Fruit fly (Drosophila melanogaster) whole organism, prepupa: ENCODE measurements around the gene Spn28B.

Source experiments
- Blimp-1 ChIP-seq: fragments of 200-800 bp; sonication (Bioruptor generic); optimal IDR thresholded peaks from 3 replicates; lab custom pipeline; 2017; ENCODE audit warnings: missing biosample characterization, missing genetic modification characterization, mild to moderate bottlenecking, moderate library complexity, missing genetic modification reagents
- CG10631 ChIP-seq: fragments of 200-800 bp; sonication (Bioruptor generic); optimal IDR thresholded peaks from 2 replicates; lab custom pipeline; 2016; ENCODE audit warnings: missing biosample characterization, missing genetic modification characterization
- CG10669 ChIP-seq: fragments of 200-800 bp; sonication (Bioruptor generic); optimal IDR thresholded peaks from 3 replicates; lab custom pipeline; 2018; ENCODE audit warnings: missing biosample characterization, mild to moderate bottlenecking, missing genetic modification characterization, moderate library complexity
- CG11902 ChIP-seq: fragments of 200-800 bp; sonication (Bioruptor generic); optimal IDR thresholded peaks from 3 replicates; lab custom pipeline; 2016; ENCODE audit warnings: missing biosample characterization, missing genetic modification characterization
- CG1621 ChIP-seq: fragments of 200-800 bp; sonication (Bioruptor generic); optimal IDR thresholded peaks from 3 replicates; lab custom pipeline; 2018; ENCODE audit warnings: missing biosample characterization, mild to moderate bottlenecking, missing genetic modification characterization
- CG16779 ChIP-seq: fragments of 200-800 bp; sonication (Bioruptor generic); optimal IDR thresholded peaks from 3 replicates; lab custom pipeline; 2017; ENCODE audit warnings: missing biosample characterization, mild to moderate bottlenecking, missing genetic modification characterization
- CG3032 ChIP-seq: fragments of 200-800 bp; optimal IDR thresholded peaks from 2 replicates; lab custom pipeline; 2019; ENCODE audit warnings: missing biosample characterization, mild to moderate bottlenecking, missing genetic modification characterization, moderate library complexity
- CG31627 ChIP-seq: fragments of 200-800 bp; sonication (Bioruptor generic); optimal IDR thresholded peaks from 3 replicates; lab custom pipeline; 2016; ENCODE audit warnings: missing biosample characterization, missing genetic modification characterization
- CG32006 ChIP-seq: fragments of 200-800 bp; sonication (Bioruptor generic); optimal IDR thresholded peaks from 3 replicates; lab custom pipeline; 2017; ENCODE audit warnings: missing biosample characterization, mild to moderate bottlenecking, missing genetic modification characterization
- CG34406 ChIP-seq: fragments of 200-800 bp; sonication (Bioruptor generic); optimal IDR thresholded peaks from 3 replicates; lab custom pipeline; 2016; ENCODE audit warnings: missing biosample characterization, missing genetic modification characterization
- CG4318 ChIP-seq: fragments of 200-800 bp; sonication (Bioruptor generic); optimal IDR thresholded peaks from 3 replicates; lab custom pipeline; 2017; ENCODE audit warnings: missing biosample characterization, mild to moderate bottlenecking, missing genetic modification characterization
- CG6163 ChIP-seq: fragments of 200-800 bp; sonication (Bioruptor generic); IDR thresholded peaks from 3 replicates; pipeline ENCODE4 v1.3.6; 2022; ENCODE audit warnings: missing biosample characterization, missing genetic modification characterization
- CG6276 ChIP-seq: fragments of 200-800 bp; sonication (Bioruptor generic); optimal IDR thresholded peaks from 2 replicates; lab custom pipeline; 2017; ENCODE audit warnings: missing biosample characterization, mild to moderate bottlenecking, missing genetic modification characterization
- CG6792 ChIP-seq: fragments of 200-800 bp; sonication (Bioruptor generic); optimal IDR thresholded peaks from 3 replicates; lab custom pipeline; 2016; ENCODE audit warnings: missing biosample characterization, missing genetic modification characterization
- CG6808 ChIP-seq: fragments of 200-800 bp; sonication (Bioruptor generic); optimal IDR thresholded peaks from 3 replicates; lab custom pipeline; 2017; ENCODE audit warnings: missing biosample characterization, missing genetic modification characterization, mild to moderate bottlenecking, moderate library complexity, missing genetic modification reagents
- CG6854 ChIP-seq: fragments of 200-800 bp; sonication (Bioruptor generic); optimal IDR thresholded peaks from 2 replicates; lab custom pipeline; 2017; ENCODE audit warnings: missing biosample characterization, mild to moderate bottlenecking, missing genetic modification characterization
- CG7368 ChIP-seq: fragments of 200-800 bp; sonication (Bioruptor generic); optimal IDR thresholded peaks from 3 replicates; lab custom pipeline; 2016; ENCODE audit warnings: missing biosample characterization, missing genetic modification characterization
- CG8119 ChIP-seq: fragments of 200-800 bp; sonication (Bioruptor generic); IDR thresholded peaks from 3 replicates; pipeline ENCODE4 v1.3.6; 2022; ENCODE audit warnings: missing biosample characterization, missing genetic modification characterization
- CG8319 ChIP-seq: fragments of 200-800 bp; sonication (Bioruptor generic); optimal IDR thresholded peaks from 3 replicates; lab custom pipeline; 2016; ENCODE audit warnings: missing biosample characterization, missing genetic modification characterization
- CG9139 ChIP-seq: fragments of 200-800 bp; sonication (Bioruptor generic); optimal IDR thresholded peaks from 3 replicates; lab custom pipeline; 2017; ENCODE audit warnings: missing biosample characterization, mild to moderate bottlenecking, missing genetic modification characterization
- Eip75B ChIP-seq: fragments of 200-800 bp; sonication (Bioruptor generic); optimal IDR thresholded peaks from 3 replicates; lab custom pipeline; 2016; ENCODE audit warnings: missing biosample characterization, missing genetic modification characterization
- Eip78C ChIP-seq: fragments of 200-800 bp; sonication (Bioruptor generic); peaks from one replicate; lab custom pipeline; 2016; ENCODE audit warnings: missing biosample characterization, missing genetic modification characterization
- Eip93F ChIP-seq: fragments of 200-800 bp; sonication (Bioruptor generic); optimal IDR thresholded peaks from 2 replicates; lab custom pipeline; 2016; ENCODE audit warnings: missing biosample characterization, mild to moderate bottlenecking, missing genetic modification characterization
- Ets96B ChIP-seq: fragments of 200-800 bp; optimal IDR thresholded peaks from 2 replicates; lab custom pipeline; 2019; ENCODE audit warnings: missing biosample characterization, mild to moderate bottlenecking, missing genetic modification characterization, moderate library complexity
- Gug ChIP-seq: fragments of 200-800 bp; sonication (Bioruptor generic); IDR thresholded peaks from 2 replicates; pipeline ENCODE4 v1.3.6; 2022; ENCODE audit warnings: missing biosample characterization, missing genetic modification characterization
- Hr38 ChIP-seq: sonication (Bioruptor generic); optimal IDR thresholded peaks from 2 replicates; lab custom pipeline; 2016; ENCODE audit warnings: missing biosample characterization, missing genetic modification characterization
- Hr39 ChIP-seq: fragments of 200-800 bp; sonication (Bioruptor generic); optimal IDR thresholded peaks from 2 replicates; lab custom pipeline; 2016; ENCODE audit warnings: missing biosample characterization, missing genetic modification characterization
- Hr4 ChIP-seq: fragments of 200-800 bp; sonication (Bioruptor generic); optimal IDR thresholded peaks from 3 replicates; lab custom pipeline; 2016; ENCODE audit warnings: missing biosample characterization, missing genetic modification characterization
- Met ChIP-seq: fragments of 200-800 bp; sonication (Bioruptor generic); optimal IDR thresholded peaks from 3 replicates; lab custom pipeline; 2016; ENCODE audit warnings: missing biosample characterization, missing genetic modification characterization
- OdsH ChIP-seq: fragments of 200-800 bp; sonication (Bioruptor generic); optimal IDR thresholded peaks from 3 replicates; lab custom pipeline; 2016; ENCODE audit warnings: missing biosample characterization, missing genetic modification characterization
- Smox ChIP-seq: fragments of 200-800 bp; sonication (Bioruptor generic); optimal IDR thresholded peaks from 3 replicates; lab custom pipeline; 2016; ENCODE audit warnings: missing biosample characterization, missing genetic modification characterization
- Sox102F ChIP-seq: fragments of 200-800 bp; sonication (Bioruptor generic); optimal IDR thresholded peaks from 2 replicates; lab custom pipeline; 2016; ENCODE audit warnings: missing biosample characterization, mild to moderate bottlenecking, missing genetic modification characterization
- Sox14 ChIP-seq: fragments of 200-800 bp; sonication (Bioruptor generic); optimal IDR thresholded peaks from 3 replicates; lab custom pipeline; 2016; ENCODE audit warnings: missing biosample characterization, missing genetic modification characterization
- Sox15 ChIP-seq: fragments of 200-800 bp; sonication (Bioruptor generic); optimal IDR thresholded peaks from 3 replicates; lab custom pipeline; 2016; ENCODE audit warnings: missing biosample characterization, missing genetic modification characterization
- achi ChIP-seq: fragments of 200-800 bp; sonication (Bioruptor generic); optimal IDR thresholded peaks from 3 replicates; lab custom pipeline; 2016; ENCODE audit warnings: missing biosample characterization, missing genetic modification characterization
- acj6 ChIP-seq: fragments of 200-800 bp; sonication (Bioruptor generic); optimal IDR thresholded peaks from 3 replicates; lab custom pipeline; 2016; ENCODE audit warnings: missing biosample characterization, missing genetic modification characterization
- cyc ChIP-seq: fragments of 200-800 bp; sonication (Bioruptor generic); optimal IDR thresholded peaks from 3 replicates; lab custom pipeline; 2016; ENCODE audit warnings: missing biosample characterization, missing genetic modification characterization
- esn ChIP-seq: fragments of 200-800 bp; sonication (Bioruptor generic); optimal IDR thresholded peaks from 2 replicates; lab custom pipeline; 2016; ENCODE audit warnings: missing biosample characterization, mild to moderate bottlenecking, missing genetic modification characterization, moderate library complexity
- fd59A ChIP-seq: fragments of 200-800 bp; sonication (Bioruptor generic); optimal IDR thresholded peaks from 2 replicates; lab custom pipeline; 2017; ENCODE audit warnings: missing biosample characterization, mild to moderate bottlenecking, missing genetic modification characterization, missing genetic modification reagents
- fd85E ChIP-seq: fragments of 200-800 bp; sonication (Bioruptor generic); optimal IDR thresholded peaks from 3 replicates; lab custom pipeline; 2016; ENCODE audit warnings: missing biosample characterization, missing genetic modification characterization
- lz ChIP-seq: fragments of 200-800 bp; sonication (Bioruptor generic); optimal IDR thresholded peaks from 3 replicates; lab custom pipeline; 2016; ENCODE audit warnings: missing biosample characterization, missing genetic modification characterization
- net ChIP-seq: fragments of 200-800 bp; sonication (Bioruptor generic); optimal IDR thresholded peaks from 3 replicates; lab custom pipeline; 2016; ENCODE audit warnings: missing biosample characterization, missing genetic modification characterization
- pdm3 ChIP-seq: fragments of 200-800 bp; sonication (Bioruptor generic); optimal IDR thresholded peaks from 3 replicates; lab custom pipeline; 2016; ENCODE audit warnings: missing biosample characterization, missing genetic modification characterization
- salr ChIP-seq, 2 experiments: fragments of 200-800 bp; sonication (Bioruptor generic); optimal IDR thresholded peaks; 3 replicates each; lab custom pipeline; 2016 to 2018; ENCODE audit warnings: missing biosample characterization in 2 of 2, missing genetic modification characterization in 2 of 2, mild to moderate bottlenecking in 1 of 2
- spab ChIP-seq: fragments of 200-800 bp; sonication (Bioruptor generic); optimal IDR thresholded peaks from 2 replicates; lab custom pipeline; 2017; ENCODE audit warnings: missing biosample characterization, mild to moderate bottlenecking, missing genetic modification characterization, missing genetic modification reagents
- ss ChIP-seq, 2 experiments: fragments of 200-800 bp; sonication (Bioruptor generic); optimal IDR thresholded peaks; 2 replicates in 1 of 2; 3 replicates in 1 of 2; lab custom pipeline; 2017 to 2018; ENCODE audit warnings: mild to moderate bottlenecking in 2 of 2, missing biosample characterization in 2 of 2, missing genetic modification characterization in 2 of 2, moderate library complexity in 1 of 2
- svp ChIP-seq: fragments of 200-800 bp; sonication (Bioruptor generic); peaks from one replicate; lab custom pipeline; 2016; ENCODE audit warnings: missing biosample characterization, missing genetic modification characterization
- topi ChIP-seq: fragments of 200-800 bp; sonication (Bioruptor generic); optimal IDR thresholded peaks from 3 replicates; lab custom pipeline; 2016; ENCODE audit warnings: missing biosample characterization, missing genetic modification characterization
- vri ChIP-seq: fragments of 200-800 bp; sonication (Bioruptor generic); optimal IDR thresholded peaks from 3 replicates; lab custom pipeline; 2016; ENCODE audit warnings: missing biosample characterization, mild to moderate bottlenecking, missing genetic modification characterization

Spn28B gene

DNA sequence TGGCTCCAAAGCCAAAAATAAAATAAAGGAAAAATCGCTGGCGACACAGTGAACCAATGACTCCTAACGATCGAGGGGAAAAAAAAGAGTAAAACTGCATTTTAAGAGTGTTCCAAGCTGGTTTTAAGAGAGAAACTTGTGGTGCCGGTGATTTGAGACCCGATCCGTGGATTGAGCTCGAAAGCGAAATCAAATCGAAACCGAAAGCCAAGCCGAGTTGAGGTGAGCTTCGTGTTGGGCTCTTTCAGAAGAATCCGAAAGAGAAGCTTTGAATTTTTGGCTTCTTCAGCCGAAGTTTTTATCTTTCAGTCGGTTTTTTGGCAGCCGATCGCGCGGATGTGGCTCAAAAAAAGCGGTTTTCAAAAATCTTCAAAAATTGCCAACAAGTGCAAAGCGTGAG lies 26.4 kb downstream of the Spn28B start, which contains the start of gene CG6739 (continued):
- TF ChIP-seq fd85E (GFP tag; lab: Kevin White, UChicago) (no peak), Gug (GFP tag; lab: Robert Waterston, UW) (no peak), CG31627 (no peak), net (GFP tag; lab: Kevin White, UChicago) (no peak), esn (no peak), CG10631 (GFP tag; lab: Kevin White, UChicago) (no peak), Hr39 (GFP tag; lab: Kevin White, UChicago) (no peak), cyc (no peak), vri (GFP tag; lab: Kevin White, UChicago) (no peak), CG6808 (GFP tag; lab: Kevin White, UChicago) (no peak), pdm3 (GFP tag; lab: Kevin White, UChicago) (no peak), CG9139 (GFP tag; lab: Kevin White, UChicago) (no peak), Sox14 (GFP tag; lab: Kevin White, UChicago) (no peak), spab (GFP tag; lab: Kevin White, UChicago) (no peak), svp (GFP tag; lab: Kevin White, UChicago) (peak; percentile 67), achi (GFP tag; lab: Kevin White, UChicago) (no peak), Hr4 (no peak), OdsH (GFP tag; lab: Kevin White, UChicago) (peak; percentile 4), CG3032 (tag; lab: Kevin White, UChicago) (no peak), acj6 (GFP tag; lab: Kevin White, UChicago) (no peak), salr (GFP tag; optimal IDR thresholded peaks at IDR 0.05; lab: Kevin White, UChicago) (no peak), Smox (GFP tag; lab: Kevin White, UChicago) (no peak), CG6792 (GFP tag; lab: Kevin White, UChicago) (no peak), Eip78C (peak; percentile 6)

DNA sequence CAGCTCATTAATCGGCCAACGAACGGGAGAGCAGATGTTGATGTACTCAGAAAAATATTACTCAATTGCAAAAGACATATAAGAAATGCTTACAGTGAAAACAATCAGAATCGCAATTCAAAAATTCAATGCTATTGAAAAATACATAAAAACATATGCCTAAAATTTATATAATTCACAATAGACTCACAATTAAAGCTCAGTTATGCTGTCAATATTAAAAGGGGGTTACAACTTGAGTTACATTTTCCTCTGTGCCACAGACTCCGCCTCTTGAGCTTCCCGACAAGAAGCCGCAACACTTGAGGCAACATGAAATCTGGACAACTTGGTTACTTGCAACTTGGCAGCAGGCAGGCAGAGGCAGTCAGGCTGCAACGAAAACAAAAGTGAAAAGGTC lies 29.9 kb downstream of the Spn28B start:
- TF ChIP-seq Hr39 (GFP tag; lab: Kevin White, UChicago) (peak; percentile 61), Sox102F (GFP tag; lab: Kevin White, UChicago) (peak; percentile 45), CG32006 (GFP tag; lab: Kevin White, UChicago) (peak; percentile 62), Ets96B (peak; percentile 70), CG8319 (peak; percentile 69), Sox15 (peak; percentile 38), CG3032 (tag; lab: Kevin White, UChicago) (peak; percentile 72), CG8119 (GFP tag; lab: Robert Waterston, UW) (peak; percentile 80), CG6163 (GFP tag; lab: Robert Waterston, UW) (peak; percentile 64; the same call in 2 of the 3 replicates), lz (GFP tag; lab: Kevin White, UChicago) (peak; percentile 58), Eip75B (GFP tag; lab: Kevin White, UChicago) (peak; percentile 79), CG6854 (GFP tag; lab: Kevin White, UChicago) (no peak), CG1621 (tag; lab: Kevin White, UChicago) (peak; percentile 30), Met (GFP tag; lab: Kevin White, UChicago) (peak; percentile 69), CG34406 (GFP tag; lab: Kevin White, UChicago) (peak; percentile 56), Blimp-1 (GFP tag; lab: Kevin White, UChicago) (peak; percentile 50), topi (peak; percentile 34), vri (GFP tag; lab: Kevin White, UChicago) (peak; percentile 20), CG7368 (GFP tag; lab: Kevin White, UChicago) (peak; percentile 68), CG16779 (tag; lab: Kevin White, UChicago) (peak; percentile 12), fd59A (GFP tag; lab: Kevin White, UChicago) (peak; percentile 15), CG4318 (GFP tag; lab: Kevin White, UChicago) (peak; percentile 25), OdsH (GFP tag; lab: Kevin White, UChicago) (peak; percentile 81), salr (GFP tag; optimal IDR thresholded peaks at IDR 0.05; lab: Kevin White, UChicago) (peak; percentile 41 to 55), Hr4 (peak; percentile 69), CG6276 (GFP tag; lab: Kevin White, UChicago) (peak; percentile 58), esn (peak; percentile 76), Gug (GFP tag; lab: Robert Waterston, UW) (peak; percentile 74), CG31627 (peak; percentile 49), svp (GFP tag; lab: Kevin White, UChicago) (peak; percentile 78), CG10669 (peak; percentile 60), CG11902 (peak; percentile 42), ss (GFP tag; optimal IDR thresholded peaks at IDR 0.05; lab: Kevin White, UChicago) (no peak), Eip93F (GFP tag; lab: Kevin White, UChicago) (no peak), fd85E (GFP tag; lab: Kevin White, UChicago) (peak; percentile 39), Hr38 (GFP tag; lab: Kevin White, UChicago) (no peak)
